Fruit fly (Drosophila melanogaster) whole organism, prepupa: ENCODE measurements around the gene TwdlX.

Experiments used
- CG11902 ChIP-seq: fragments of 200-800 bp; sonication (Bioruptor generic); optimal IDR thresholded peaks from 3 replicates; lab custom pipeline; 2016; ENCODE audit warnings: missing biosample characterization, missing genetic modification characterization
- CG15336 ChIP-seq: fragments of 200-800 bp; sonication (Bioruptor generic); IDR thresholded peaks from 2 replicates; pipeline ENCODE4 v1.3.6; 2022; ENCODE audit warnings: missing biosample characterization, missing genetic modification characterization
- CG6792 ChIP-seq: fragments of 200-800 bp; sonication (Bioruptor generic); optimal IDR thresholded peaks from 3 replicates; lab custom pipeline; 2016; ENCODE audit warnings: missing biosample characterization, missing genetic modification characterization
- CG6854 ChIP-seq: fragments of 200-800 bp; sonication (Bioruptor generic); optimal IDR thresholded peaks from 2 replicates; lab custom pipeline; 2017; ENCODE audit warnings: missing biosample characterization, mild to moderate bottlenecking, missing genetic modification characterization
- CG8119 ChIP-seq: fragments of 200-800 bp; sonication (Bioruptor generic); IDR thresholded peaks from 3 replicates; pipeline ENCODE4 v1.3.6; 2022; ENCODE audit warnings: missing biosample characterization, missing genetic modification characterization
- CG9139 ChIP-seq: fragments of 200-800 bp; sonication (Bioruptor generic); optimal IDR thresholded peaks from 3 replicates; lab custom pipeline; 2017; ENCODE audit warnings: missing biosample characterization, mild to moderate bottlenecking, missing genetic modification characterization
- Gug ChIP-seq: fragments of 200-800 bp; sonication (Bioruptor generic); IDR thresholded peaks from 2 replicates; pipeline ENCODE4 v1.3.6; 2022; ENCODE audit warnings: missing biosample characterization, missing genetic modification characterization
- Hr39 ChIP-seq: fragments of 200-800 bp; sonication (Bioruptor generic); optimal IDR thresholded peaks from 2 replicates; lab custom pipeline; 2016; ENCODE audit warnings: missing biosample characterization, missing genetic modification characterization
- Met ChIP-seq: fragments of 200-800 bp; sonication (Bioruptor generic); optimal IDR thresholded peaks from 3 replicates; lab custom pipeline; 2016; ENCODE audit warnings: missing biosample characterization, missing genetic modification characterization
- fd59A ChIP-seq: fragments of 200-800 bp; sonication (Bioruptor generic); optimal IDR thresholded peaks from 2 replicates; lab custom pipeline; 2017; ENCODE audit warnings: missing biosample characterization, mild to moderate bottlenecking, missing genetic modification characterization, missing genetic modification reagents
- net ChIP-seq: fragments of 200-800 bp; sonication (Bioruptor generic); optimal IDR thresholded peaks from 3 replicates; lab custom pipeline; 2016; ENCODE audit warnings: missing biosample characterization, missing genetic modification characterization
- pdm3 ChIP-seq: fragments of 200-800 bp; sonication (Bioruptor generic); optimal IDR thresholded peaks from 3 replicates; lab custom pipeline; 2016; ENCODE audit warnings: missing biosample characterization, missing genetic modification characterization
- svp ChIP-seq: fragments of 200-800 bp; sonication (Bioruptor generic); peaks from one replicate; lab custom pipeline; 2016; ENCODE audit warnings: missing biosample characterization, missing genetic modification characterization

dm6 chrX:16733244-16733643, 2.4 kb downstream of the TwdlX start:
- no peak for TF ChIP-seq CG11902 (GFP tag; lab: Kevin White, UChicago)
- no peak for TF ChIP-seq Gug
- no peak for TF ChIP-seq svp (GFP tag; lab: Kevin White, UChicago)
- no peak for TF ChIP-seq CG9139 (GFP tag; lab: Kevin White, UChicago)
- no peak for TF ChIP-seq Met (GFP tag; lab: Kevin White, UChicago)
- TF ChIP-seq pdm3 = no peak
- no peak for TF ChIP-seq fd59A
- no peak for TF ChIP-seq CG15336
- no peak for TF ChIP-seq Hr39 (GFP tag; lab: Kevin White, UChicago)
- TF ChIP-seq net (GFP tag; lab: Kevin White, UChicago) = no peak
- no peak for TF ChIP-seq CG8119 (GFP tag; lab: Robert Waterston, UW)
- no peak for TF ChIP-seq CG6854 (GFP tag; lab: Kevin White, UChicago)
- no peak for TF ChIP-seq CG6792 (GFP tag; lab: Kevin White, UChicago)
